Fruit fly (Drosophila melanogaster) whole organism, adult: ENCODE results near the gene CG43229.

ENCODE experiments used
- CG14711 ChIP-seq: fragments of 200-800 bp; sonication (Bioruptor generic); optimal IDR thresholded peaks from 2 replicates; lab custom pipeline; 2018; ENCODE audit warnings: missing biosample characterization, mild to moderate bottlenecking, missing genetic modification characterization, moderate library complexity
- CG5204 ChIP-seq: fragments of 200-800 bp; sonication (Bioruptor generic); optimal IDR thresholded peaks from 2 replicates; lab custom pipeline; 2016; ENCODE audit warnings: missing biosample characterization, missing genetic modification characterization
- Crg-1 ChIP-seq: fragments of 200-800 bp; sonication (Bioruptor generic); optimal IDR thresholded peaks from 2 replicates; lab custom pipeline; 2016; ENCODE audit warnings: missing biosample characterization, missing genetic modification characterization
- kay ChIP-seq: fragments of 200-800 bp; sonication (Bioruptor generic); peaks from one replicate; lab custom pipeline; 2016; ENCODE audit warnings: missing biosample characterization, missing genetic modification characterization, borderline replicate concordance

- no peak for TF ChIP-seq kay (GFP tag; lab: Kevin White, UChicago)
- no peak for TF ChIP-seq CG14711 (tag; lab: Kevin White, UChicago)
- TF ChIP-seq CG5204: no peak
- no peak for TF ChIP-seq Crg-1
Measured at dm6 chrX:18149292-18149691, 10.9 kb downstream of the CG43229 start.
